Fruit fly (Drosophila melanogaster) S2 (cell line): ENCODE results near the gene beta-PheRS.

Experiments
- CG8478 ChIP-seq: fragments of >200 bp; optimal IDR thresholded peaks from 2 replicates; lab custom pipeline; 2018
- CTCF ChIP-seq, 2 experiments: fragments of >200 bp; optimal IDR thresholded peaks; 2 replicates each; lab custom pipeline; 2018

DNA sequence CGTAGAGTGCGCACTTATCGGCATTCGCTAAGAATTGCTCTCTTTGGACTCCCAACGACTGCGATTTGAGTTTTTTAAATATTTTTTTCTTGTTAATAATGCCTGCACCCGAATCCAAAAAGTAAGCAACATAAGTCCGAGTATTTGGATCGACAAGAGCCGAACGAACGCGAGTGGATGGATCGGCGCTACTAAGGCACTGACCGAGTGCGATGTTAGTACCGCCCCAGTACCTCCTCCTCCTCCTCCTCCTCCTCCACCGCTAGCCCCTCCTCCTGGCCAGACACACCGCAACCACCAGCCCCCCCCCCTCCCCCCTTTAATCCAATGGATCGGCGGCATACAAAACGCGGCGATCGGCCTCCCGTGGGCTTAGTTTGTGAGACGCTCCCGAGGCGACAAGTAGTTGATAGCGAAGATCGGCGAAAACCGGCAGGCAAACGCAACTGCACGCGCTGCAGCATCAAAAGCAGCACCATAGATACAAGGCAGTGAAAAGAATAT is 31.2 kb upstream of the beta-PheRS start, which contains the start of gene CG6356:
- no peak for TF ChIP-seq CTCF (optimal IDR thresholded peaks at IDR 0.05; lab: Kevin White, UChicago)
- no peak for TF ChIP-seq CG8478 (lab: Kevin White, UChicago)
